Worm (Caenorhabditis elegans): ENCODE data around the gene zag-1.

Gene zag-1

DNA sequence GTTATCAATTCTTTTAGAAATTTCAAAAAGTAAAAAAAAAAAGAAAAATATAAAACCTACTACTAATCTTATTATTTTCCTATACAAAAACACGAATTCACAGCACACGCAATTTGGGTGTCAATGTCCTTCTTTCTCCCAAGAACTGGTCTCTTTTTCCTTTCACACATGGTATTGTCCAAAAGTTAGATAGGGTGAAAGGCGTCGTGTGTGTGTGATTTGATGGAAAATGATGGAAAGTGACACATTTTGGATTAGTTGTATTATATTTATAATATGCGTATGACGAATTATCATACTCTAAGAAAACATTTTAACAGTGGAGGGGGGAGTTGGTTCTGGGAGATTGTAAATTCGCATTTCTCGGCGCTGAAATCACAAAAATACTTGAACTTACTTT is 27.9 kb upstream of the zag-1 start:
- TF ChIP-seq ztf-18 (tag; optimal IDR thresholded peaks at IDR 0.05), result no peak

ce11 chrIV:3832040-3832439 is 23.6 kb upstream of the zag-1 start:
- TF ChIP-seq ceh-91 (GFP tag; IDR thresholded peaks at IDR 0.05), result no peak
- no peak for TF ChIP-seq snpc-1.3 (tag; optimal IDR thresholded peaks at IDR 0.05; ENCODE audit: insufficient read depth)
- no peak for TF ChIP-seq F23B12.7 (tag; optimal IDR thresholded peaks at IDR 0.05; ENCODE audit: insufficient read depth)
- no peak for TF ChIP-seq mes-4 (tag; optimal IDR thresholded peaks at IDR 0.05)
- no peak for TF ChIP-seq lag-1 (GFP tag; IDR thresholded peaks at IDR 0.05)
- TF ChIP-seq hsf-1 (GFP tag; IDR thresholded peaks at IDR 0.05), result no peak

ce11 chrIV:3833778-3834177 is 21.9 kb upstream of the zag-1 start:
- no peak for TF ChIP-seq B0261.1 (tag; optimal IDR thresholded peaks at IDR 0.05)
- TF ChIP-seq K12H6.12 (tag; optimal IDR thresholded peaks at IDR 0.05), result no peak

- TF ChIP-seq unc-62 (GFP tag; optimal IDR thresholded peaks at IDR 0.05) (no peak), aptf-2 (GFP tag; conservative IDR thresholded peaks at IDR 0.05) (no peak), unc-130 (GFP tag; optimal IDR thresholded peaks at IDR 0.05) (no peak), rpc-1 (optimal IDR thresholded peaks at IDR 0.05) (no peak), rpc-1 (tag; optimal IDR thresholded peaks at IDR 0.05) (no peak)
Measured at ce11 chrIV:3835065-3835464, 20.6 kb upstream of the zag-1 start, which contains the start of gene cal-3. Gene cal-3, minus strand, starts transcription at chrIV:3835165.

ce11 chrIV:3838687-3839086 is 17.0 kb upstream of the zag-1 start:
- no peak for TF ChIP-seq attf-3 (GFP tag; conservative IDR thresholded peaks at IDR 0.05)
- no peak for TF ChIP-seq sdz-38 (tag; optimal IDR thresholded peaks at IDR 0.05)
- no peak for TF ChIP-seq aptf-3 (GFP tag; IDR thresholded peaks at IDR 0.05)
- TF ChIP-seq mes-4 (tag; optimal IDR thresholded peaks at IDR 0.05), result no peak
- TF ChIP-seq nhr-179 (tag; optimal IDR thresholded peaks at IDR 0.05), result no peak
- TF ChIP-seq lir-1 (GFP tag; conservative IDR thresholded peaks at IDR 0.05), result no peak
- no peak for TF ChIP-seq pha-4 (tag; optimal IDR thresholded peaks at IDR 0.05)
- no peak for TF ChIP-seq lsl-1 (GFP tag; optimal IDR thresholded peaks at IDR 0.05)
- TF ChIP-seq C17E4.6 (GFP tag; IDR thresholded peaks at IDR 0.05), result no peak
- TF ChIP-seq ztf-3 (GFP tag; optimal IDR thresholded peaks at IDR 0.05), result no peak
- TF ChIP-seq unc-130 (GFP tag; optimal IDR thresholded peaks at IDR 0.05), result no peak
- TF ChIP-seq ceh-27 (GFP tag; optimal IDR thresholded peaks at IDR 0.05), result no peak
- TF ChIP-seq bed-2 (GFP tag; IDR thresholded peaks at IDR 0.05), result no peak
- TF ChIP-seq ztf-28 (GFP tag; IDR thresholded peaks at IDR 0.05), result no peak
- no peak for TF ChIP-seq sptf-2 (GFP tag; optimal IDR thresholded peaks at IDR 0.05)
- TF ChIP-seq ztf-26 (tag; optimal IDR thresholded peaks at IDR 0.05), result no peak
- TF ChIP-seq ztf-18 (tag; optimal IDR thresholded peaks at IDR 0.05), result no peak
- no peak for TF ChIP-seq tlf-1 (GFP tag; optimal IDR thresholded peaks at IDR 0.05)
- no peak for TF ChIP-seq Y79H2A.3 (GFP tag; conservative IDR thresholded peaks at IDR 0.05)
- no peak for TF ChIP-seq lin-40 (tag; optimal IDR thresholded peaks at IDR 0.05)

DNA sequence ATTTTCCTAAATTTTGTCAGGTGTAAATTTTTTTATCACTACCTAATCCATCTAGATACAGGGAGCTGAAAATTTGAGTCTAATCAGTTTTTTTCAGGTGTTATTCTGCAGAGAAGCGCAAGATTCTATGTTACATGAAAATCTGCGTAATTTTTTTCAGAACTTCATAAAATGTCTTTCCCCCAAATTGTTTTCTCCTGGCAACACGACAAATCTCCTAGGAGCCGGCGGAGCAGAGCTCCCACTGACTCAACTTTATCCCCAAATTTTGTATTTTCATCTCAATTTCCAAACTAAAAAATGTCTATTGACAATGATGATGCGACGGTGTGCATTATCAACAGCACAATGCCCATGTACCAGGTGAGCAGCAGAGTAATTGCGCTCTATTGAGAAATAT is 16.2 kb upstream of the zag-1 start, which contains the start of gene F28F9.2:
F28F9.2 (plus strand) TSS at position 301 of the 400 bp plus-strand sequence.
- no peak for TF ChIP-seq repo-1 (tag; optimal IDR thresholded peaks at IDR 0.05)
- no peak for TF ChIP-seq F57C9.4 (tag; optimal IDR thresholded peaks at IDR 0.05)

All from whole organism, young adult.